Worm (Caenorhabditis elegans) whole organism, L4 larva: ENCODE measurements around the gene gtl-1.

Experiments used
- R02D3.7 ChIP-seq: fragments of 150-350 bp; sonication (generic microtip); optimal IDR thresholded peaks from 3 replicates; lab custom pipeline; 2014; ENCODE audit warnings: missing biosample characterization, missing genetic modification characterization
- ctbp-1 ChIP-seq: fragments of 200-800 bp; sonication (Bioruptor generic); IDR thresholded peaks from 2 replicates; pipeline ENCODE4 v1.3.6; 2022; ENCODE audit warnings: missing genetic modification reagents, missing genetic modification characterization, missing compliant biosample characterization
- fkh-10 ChIP-seq: fragments of 150-350 bp; optimal IDR thresholded peaks from 2 replicates; lab custom pipeline; 2014; ENCODE audit warnings: missing biosample characterization, missing genetic modification reagents, missing genetic modification characterization
- hlh-30 ChIP-seq: sonication (generic microtip); optimal IDR thresholded peaks from 2 replicates; lab custom pipeline; 2017; ENCODE audit warnings: antibody characterized with exemption, mild to moderate bottlenecking, missing genetic modification characterization, missing compliant biosample characterization; ENCODE audit not compliant: insufficient read depth
- mdl-1 ChIP-seq, 2 experiments: fragments of 150-350 bp in 1 of 2; sonication (generic microtip) in 1 of 2; optimal IDR thresholded peaks; 2 replicates each; lab custom pipeline; 2014 to 2017; ENCODE audit warnings: missing biosample characterization in 2 of 2, missing genetic modification characterization in 2 of 2
- mdt-29 ChIP-seq: fragments of 200-800 bp; sonication (Bioruptor generic); IDR thresholded peaks from 2 replicates; pipeline ENCODE4 v1.3.6; 2022; ENCODE audit warnings: missing genetic modification reagents, missing genetic modification characterization, missing compliant biosample characterization
- nhr-28 ChIP-seq: fragments of 150-350 bp; optimal IDR thresholded peaks from 2 replicates; lab custom pipeline; 2014; ENCODE audit warnings: missing biosample characterization, missing genetic modification characterization
- nhr-76 ChIP-seq: fragments of 150-350 bp; optimal IDR thresholded peaks from 2 replicates; lab custom pipeline; 2014; ENCODE audit warnings: missing biosample characterization, missing genetic modification characterization
- nhr-77 ChIP-seq: fragments of 150-350 bp; optimal IDR thresholded peaks from 2 replicates; lab custom pipeline; 2014; ENCODE audit warnings: missing biosample characterization, missing genetic modification characterization
- pha-4 ChIP-seq, 2 experiments: fragments of 150-350 bp in 1 of 2; fragments of 200-800 bp in 1 of 2; sonication (Bioruptor generic) in 1 of 2; IDR thresholded peaks in 1 of 2; optimal IDR thresholded peaks in 1 of 2; 2 replicates each; pipeline versions ENCODE4 v1.3.6 to Lab custom; 2014 to 2022; ENCODE audit warnings: missing genetic modification characterization in 2 of 2, missing genetic modification reagents in 2 of 2, missing biosample characterization in 1 of 2, missing compliant biosample characterization in 1 of 2
- php-3 ChIP-seq: fragments of 200-800 bp; sonication (Bioruptor generic); IDR thresholded peaks from 2 replicates; pipeline ENCODE4 v1.3.6; 2022; ENCODE audit warnings: missing genetic modification reagents, missing genetic modification characterization, missing compliant biosample characterization
- snpc-4 ChIP-seq: fragments of 150-350 bp; optimal IDR thresholded peaks from 2 replicates; lab custom pipeline; 2014; ENCODE audit warnings: missing biosample characterization, missing genetic modification characterization
- unc-130 ChIP-seq: sonication (generic microtip); optimal IDR thresholded peaks from 2 replicates; lab custom pipeline; 2016; ENCODE audit warnings: missing genetic modification reagents, missing genetic modification characterization, missing compliant biosample characterization
- zip-2 ChIP-seq: fragments of 150-350 bp; optimal IDR thresholded peaks from 2 replicates; lab custom pipeline; 2014; ENCODE audit warnings: missing biosample characterization, missing genetic modification characterization

DNA sequence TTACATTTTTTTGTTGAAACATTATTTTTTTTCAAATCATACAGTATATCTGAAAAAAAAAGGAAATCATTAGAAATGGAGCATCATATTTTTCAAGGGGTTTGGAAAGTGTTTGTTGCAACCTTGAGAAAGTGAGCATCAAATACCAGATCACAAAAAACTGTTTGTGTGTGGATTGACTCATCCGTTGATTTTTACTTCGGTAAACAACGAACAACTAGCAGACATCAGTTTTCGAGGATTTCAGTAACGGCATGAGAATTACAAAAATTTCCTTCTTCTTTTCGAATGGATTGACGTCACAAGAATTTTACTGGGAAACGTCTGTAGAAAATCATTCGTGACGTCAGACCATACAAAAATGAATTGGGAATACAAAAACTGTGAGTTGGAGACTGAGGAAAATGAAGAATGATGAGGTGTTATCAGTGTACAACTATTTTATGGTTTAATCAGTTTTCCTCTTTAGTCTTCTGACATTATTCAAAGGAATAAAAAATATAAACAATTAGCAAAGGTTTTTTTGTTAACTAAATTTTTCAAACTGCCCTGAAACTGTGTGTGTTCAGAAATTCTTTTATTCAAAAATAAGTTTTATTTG lies 11.2 kb downstream of the gtl-1 start, which contains the start of gene C05C12.4:
- TF ChIP-seq R02D3.7 (tag; lab: Kevin White, UChicago) (no peak), snpc-4 (tag; lab: Kevin White, UChicago) (no peak), zip-2 (tag; lab: Kevin White, UChicago) (no peak), unc-130 (GFP tag; lab: Kevin White, UChicago) (no peak), pha-4 (GFP tag; IDR thresholded peaks at IDR 0.05; lab: Robert Waterston, UW) (no peak), pha-4 (tag; optimal IDR thresholded peaks at IDR 0.05; lab: Kevin White, UChicago) (no peak), nhr-76 (tag; lab: Kevin White, UChicago) (no peak), mdt-29 (GFP tag; lab: Robert Waterston, UW) (no peak), nhr-77 (tag; lab: Kevin White, UChicago) (peak; percentile 20), mdl-1 (tag; optimal IDR thresholded peaks at IDR 0.05; lab: Kevin White, UChicago) (no peak), hlh-30 (tag; lab: Kevin White, UChicago) (peak; percentile 30), php-3 (GFP tag; lab: Robert Waterston, UW) (peak; percentile 46; the same call in 1 of the 2 replicates), fkh-10 (GFP tag; lab: Kevin White, UChicago) (no peak), nhr-28 (tag; lab: Kevin White, UChicago) (peak; percentile 71), ctbp-1 (no peak)
